Fruit fly (Drosophila melanogaster) whole organism, prepupa: Measurements from ENCODE around the gene CG3009.

Experiments
- CG10631 ChIP-seq: fragments of 200-800 bp; sonication (Bioruptor generic); optimal IDR thresholded peaks from 2 replicates; lab custom pipeline; 2016; ENCODE audit warnings: missing biosample characterization, missing genetic modification characterization
- CG10669 ChIP-seq: fragments of 200-800 bp; sonication (Bioruptor generic); optimal IDR thresholded peaks from 3 replicates; lab custom pipeline; 2018; ENCODE audit warnings: missing biosample characterization, mild to moderate bottlenecking, missing genetic modification characterization, moderate library complexity
- CG11294 ChIP-seq: fragments of 200-800 bp; sonication (Bioruptor generic); IDR thresholded peaks from 2 replicates; pipeline ENCODE4 v1.3.6; 2022; ENCODE audit warnings: missing biosample characterization, missing genetic modification characterization
- CG11762 ChIP-seq: fragments of 200-800 bp; sonication (Bioruptor generic); optimal IDR thresholded peaks from 3 replicates; lab custom pipeline; 2016; ENCODE audit warnings: missing biosample characterization, missing genetic modification characterization; ENCODE audit not compliant: insufficient read depth
- CG11902 ChIP-seq: fragments of 200-800 bp; sonication (Bioruptor generic); optimal IDR thresholded peaks from 3 replicates; lab custom pipeline; 2016; ENCODE audit warnings: missing biosample characterization, missing genetic modification characterization
- CG15336 ChIP-seq: fragments of 200-800 bp; sonication (Bioruptor generic); IDR thresholded peaks from 2 replicates; pipeline ENCODE4 v1.3.6; 2022; ENCODE audit warnings: missing biosample characterization, missing genetic modification characterization
- CG1621 ChIP-seq: fragments of 200-800 bp; sonication (Bioruptor generic); optimal IDR thresholded peaks from 3 replicates; lab custom pipeline; 2018; ENCODE audit warnings: missing biosample characterization, mild to moderate bottlenecking, missing genetic modification characterization
- CG3032 ChIP-seq: fragments of 200-800 bp; optimal IDR thresholded peaks from 2 replicates; lab custom pipeline; 2019; ENCODE audit warnings: missing biosample characterization, mild to moderate bottlenecking, missing genetic modification characterization, moderate library complexity
- CG31627 ChIP-seq: fragments of 200-800 bp; sonication (Bioruptor generic); optimal IDR thresholded peaks from 3 replicates; lab custom pipeline; 2016; ENCODE audit warnings: missing biosample characterization, missing genetic modification characterization
- CG32006 ChIP-seq: fragments of 200-800 bp; sonication (Bioruptor generic); optimal IDR thresholded peaks from 3 replicates; lab custom pipeline; 2017; ENCODE audit warnings: missing biosample characterization, mild to moderate bottlenecking, missing genetic modification characterization
- CG3919 ChIP-seq: fragments of 200-800 bp; sonication (Bioruptor generic); optimal IDR thresholded peaks from 3 replicates; lab custom pipeline; 2016; ENCODE audit warnings: missing biosample characterization, missing genetic modification characterization
- CG4318 ChIP-seq: fragments of 200-800 bp; sonication (Bioruptor generic); optimal IDR thresholded peaks from 3 replicates; lab custom pipeline; 2017; ENCODE audit warnings: missing biosample characterization, mild to moderate bottlenecking, missing genetic modification characterization
- CG6163 ChIP-seq: fragments of 200-800 bp; sonication (Bioruptor generic); IDR thresholded peaks from 3 replicates; pipeline ENCODE4 v1.3.6; 2022; ENCODE audit warnings: missing biosample characterization, missing genetic modification characterization
- CG6276 ChIP-seq: fragments of 200-800 bp; sonication (Bioruptor generic); optimal IDR thresholded peaks from 2 replicates; lab custom pipeline; 2017; ENCODE audit warnings: missing biosample characterization, mild to moderate bottlenecking, missing genetic modification characterization
- CG6792 ChIP-seq: fragments of 200-800 bp; sonication (Bioruptor generic); optimal IDR thresholded peaks from 3 replicates; lab custom pipeline; 2016; ENCODE audit warnings: missing biosample characterization, missing genetic modification characterization
- CG6808 ChIP-seq: fragments of 200-800 bp; sonication (Bioruptor generic); optimal IDR thresholded peaks from 3 replicates; lab custom pipeline; 2017; ENCODE audit warnings: missing biosample characterization, missing genetic modification characterization, mild to moderate bottlenecking, moderate library complexity, missing genetic modification reagents
- CG6854 ChIP-seq: fragments of 200-800 bp; sonication (Bioruptor generic); optimal IDR thresholded peaks from 2 replicates; lab custom pipeline; 2017; ENCODE audit warnings: missing biosample characterization, mild to moderate bottlenecking, missing genetic modification characterization
- CG7368 ChIP-seq: fragments of 200-800 bp; sonication (Bioruptor generic); optimal IDR thresholded peaks from 3 replicates; lab custom pipeline; 2016; ENCODE audit warnings: missing biosample characterization, missing genetic modification characterization
- CG8119 ChIP-seq: fragments of 200-800 bp; sonication (Bioruptor generic); IDR thresholded peaks from 3 replicates; pipeline ENCODE4 v1.3.6; 2022; ENCODE audit warnings: missing biosample characterization, missing genetic modification characterization
- CG8319 ChIP-seq: fragments of 200-800 bp; sonication (Bioruptor generic); optimal IDR thresholded peaks from 3 replicates; lab custom pipeline; 2016; ENCODE audit warnings: missing biosample characterization, missing genetic modification characterization
- CG8632 ChIP-seq: fragments of 200-800 bp; sonication (Bioruptor generic); optimal IDR thresholded peaks from 3 replicates; lab custom pipeline; 2016; ENCODE audit warnings: missing biosample characterization, missing genetic modification characterization
- CG9139 ChIP-seq: fragments of 200-800 bp; sonication (Bioruptor generic); optimal IDR thresholded peaks from 3 replicates; lab custom pipeline; 2017; ENCODE audit warnings: missing biosample characterization, mild to moderate bottlenecking, missing genetic modification characterization
- Eip75B ChIP-seq: fragments of 200-800 bp; sonication (Bioruptor generic); optimal IDR thresholded peaks from 3 replicates; lab custom pipeline; 2016; ENCODE audit warnings: missing biosample characterization, missing genetic modification characterization
- Eip78C ChIP-seq: fragments of 200-800 bp; sonication (Bioruptor generic); peaks from one replicate; lab custom pipeline; 2016; ENCODE audit warnings: missing biosample characterization, missing genetic modification characterization
- Ets96B ChIP-seq: fragments of 200-800 bp; optimal IDR thresholded peaks from 2 replicates; lab custom pipeline; 2019; ENCODE audit warnings: missing biosample characterization, mild to moderate bottlenecking, missing genetic modification characterization, moderate library complexity
- Gug ChIP-seq: fragments of 200-800 bp; sonication (Bioruptor generic); IDR thresholded peaks from 2 replicates; pipeline ENCODE4 v1.3.6; 2022; ENCODE audit warnings: missing biosample characterization, missing genetic modification characterization
- Hr38 ChIP-seq: sonication (Bioruptor generic); optimal IDR thresholded peaks from 2 replicates; lab custom pipeline; 2016; ENCODE audit warnings: missing biosample characterization, missing genetic modification characterization
- Hr39 ChIP-seq: fragments of 200-800 bp; sonication (Bioruptor generic); optimal IDR thresholded peaks from 2 replicates; lab custom pipeline; 2016; ENCODE audit warnings: missing biosample characterization, missing genetic modification characterization
- Hr4 ChIP-seq: fragments of 200-800 bp; sonication (Bioruptor generic); optimal IDR thresholded peaks from 3 replicates; lab custom pipeline; 2016; ENCODE audit warnings: missing biosample characterization, missing genetic modification characterization
- Lpt ChIP-seq: fragments of 200-800 bp; sonication (Bioruptor generic); optimal IDR thresholded peaks from 3 replicates; lab custom pipeline; 2016; ENCODE audit warnings: missing biosample characterization, missing genetic modification characterization
- Met ChIP-seq: fragments of 200-800 bp; sonication (Bioruptor generic); optimal IDR thresholded peaks from 3 replicates; lab custom pipeline; 2016; ENCODE audit warnings: missing biosample characterization, missing genetic modification characterization
- Sox102F ChIP-seq: fragments of 200-800 bp; sonication (Bioruptor generic); optimal IDR thresholded peaks from 2 replicates; lab custom pipeline; 2016; ENCODE audit warnings: missing biosample characterization, mild to moderate bottlenecking, missing genetic modification characterization
- Sox14 ChIP-seq: fragments of 200-800 bp; sonication (Bioruptor generic); optimal IDR thresholded peaks from 3 replicates; lab custom pipeline; 2016; ENCODE audit warnings: missing biosample characterization, missing genetic modification characterization
- Sox15 ChIP-seq: fragments of 200-800 bp; sonication (Bioruptor generic); optimal IDR thresholded peaks from 3 replicates; lab custom pipeline; 2016; ENCODE audit warnings: missing biosample characterization, missing genetic modification characterization
- achi ChIP-seq: fragments of 200-800 bp; sonication (Bioruptor generic); optimal IDR thresholded peaks from 3 replicates; lab custom pipeline; 2016; ENCODE audit warnings: missing biosample characterization, missing genetic modification characterization
- cyc ChIP-seq: fragments of 200-800 bp; sonication (Bioruptor generic); optimal IDR thresholded peaks from 3 replicates; lab custom pipeline; 2016; ENCODE audit warnings: missing biosample characterization, missing genetic modification characterization
- dac ChIP-seq: fragments of 200-800 bp; sonication (Bioruptor generic); optimal IDR thresholded peaks from 2 replicates; lab custom pipeline; 2017; ENCODE audit warnings: missing biosample characterization, mild to moderate bottlenecking, missing genetic modification characterization
- dsx ChIP-seq: fragments of 200-800 bp; optimal IDR thresholded peaks from 3 replicates; lab custom pipeline; 2019; ENCODE audit warnings: missing biosample characterization, mild to moderate bottlenecking, missing genetic modification characterization, moderate library complexity; ENCODE audit not compliant: poor library complexity, severe bottlenecking
- eg ChIP-seq: fragments of 200-800 bp; sonication (Bioruptor generic); IDR thresholded peaks from 3 replicates; pipeline ENCODE4 v1.3.6; 2022; ENCODE audit warnings: missing biosample characterization, missing genetic modification characterization
- esn ChIP-seq: fragments of 200-800 bp; sonication (Bioruptor generic); optimal IDR thresholded peaks from 2 replicates; lab custom pipeline; 2016; ENCODE audit warnings: missing biosample characterization, mild to moderate bottlenecking, missing genetic modification characterization, moderate library complexity
- fd85E ChIP-seq: fragments of 200-800 bp; sonication (Bioruptor generic); optimal IDR thresholded peaks from 3 replicates; lab custom pipeline; 2016; ENCODE audit warnings: missing biosample characterization, missing genetic modification characterization
- fkh ChIP-seq: fragments of 200-800 bp; sonication (Bioruptor generic); optimal IDR thresholded peaks from 3 replicates; lab custom pipeline; 2017; ENCODE audit warnings: missing biosample characterization, mild to moderate bottlenecking, missing genetic modification characterization, moderate library complexity
- lz ChIP-seq: fragments of 200-800 bp; sonication (Bioruptor generic); optimal IDR thresholded peaks from 3 replicates; lab custom pipeline; 2016; ENCODE audit warnings: missing biosample characterization, missing genetic modification characterization
- net ChIP-seq: fragments of 200-800 bp; sonication (Bioruptor generic); optimal IDR thresholded peaks from 3 replicates; lab custom pipeline; 2016; ENCODE audit warnings: missing biosample characterization, missing genetic modification characterization
- spab ChIP-seq: fragments of 200-800 bp; sonication (Bioruptor generic); optimal IDR thresholded peaks from 2 replicates; lab custom pipeline; 2017; ENCODE audit warnings: missing biosample characterization, mild to moderate bottlenecking, missing genetic modification characterization, missing genetic modification reagents
- svp ChIP-seq: fragments of 200-800 bp; sonication (Bioruptor generic); peaks from one replicate; lab custom pipeline; 2016; ENCODE audit warnings: missing biosample characterization, missing genetic modification characterization
- topi ChIP-seq: fragments of 200-800 bp; sonication (Bioruptor generic); optimal IDR thresholded peaks from 3 replicates; lab custom pipeline; 2016; ENCODE audit warnings: missing biosample characterization, missing genetic modification characterization
- vri ChIP-seq: fragments of 200-800 bp; sonication (Bioruptor generic); optimal IDR thresholded peaks from 3 replicates; lab custom pipeline; 2016; ENCODE audit warnings: missing biosample characterization, mild to moderate bottlenecking, missing genetic modification characterization

Gene CG3009

dm6 chrX:4678146-4678912 lies 11.8 kb upstream of the CG3009 start:
- TF ChIP-seq Sox102F (GFP tag; lab: Kevin White, UChicago) (no peak), CG11762 (GFP tag; lab: Kevin White, UChicago) (no peak), CG7368 (GFP tag; lab: Kevin White, UChicago) (no peak), Lpt (GFP tag; lab: Kevin White, UChicago) (no peak), CG32006 (GFP tag; lab: Kevin White, UChicago) (no peak), svp (GFP tag; lab: Kevin White, UChicago) (peak; percentile 95), CG6163 (GFP tag; lab: Robert Waterston, UW) (no peak)

dm6 chrX:4677427-4677826 lies 10.9 kb upstream of the CG3009 start:
- no peak for TF ChIP-seq CG11762 (GFP tag; lab: Kevin White, UChicago)
- TF ChIP-seq Sox102F (GFP tag; lab: Kevin White, UChicago) = no peak
- no peak for TF ChIP-seq CG1621 (tag; lab: Kevin White, UChicago)
- no peak for TF ChIP-seq CG15336 (GFP tag; lab: Robert Waterston, UW)
- no peak for TF ChIP-seq CG8119 (GFP tag; lab: Robert Waterston, UW)
- peak; percentile 22 for TF ChIP-seq CG9139 (GFP tag; lab: Kevin White, UChicago)
- TF ChIP-seq CG6792 (GFP tag; lab: Kevin White, UChicago) = peak; percentile 5
- no peak for TF ChIP-seq CG7368 (GFP tag; lab: Kevin White, UChicago)
- TF ChIP-seq Hr4 (GFP tag; lab: Kevin White, UChicago) = no peak
- TF ChIP-seq CG8319 = no peak
- no peak for TF ChIP-seq Ets96B
- no peak for TF ChIP-seq CG11294
- no peak for TF ChIP-seq Hr38 (GFP tag; lab: Kevin White, UChicago)
- no peak for TF ChIP-seq Sox14
- TF ChIP-seq net (GFP tag; lab: Kevin White, UChicago) = peak; percentile 12
- TF ChIP-seq esn = peak; percentile 30
- TF ChIP-seq CG6854 = no peak
- peak; percentile 52 for TF ChIP-seq svp (GFP tag; lab: Kevin White, UChicago)
- TF ChIP-seq CG4318 (GFP tag; lab: Kevin White, UChicago) = no peak
- no peak for TF ChIP-seq dac (GFP tag; lab: Kevin White, UChicago)
- TF ChIP-seq cyc = no peak
- no peak for TF ChIP-seq Lpt (GFP tag; lab: Kevin White, UChicago)
- no peak for TF ChIP-seq Met (GFP tag; lab: Kevin White, UChicago)
- no peak for TF ChIP-seq Gug
- TF ChIP-seq vri = peak; percentile 59
- no peak for TF ChIP-seq achi (GFP tag; lab: Kevin White, UChicago)
- TF ChIP-seq topi (GFP tag; lab: Kevin White, UChicago) = peak; percentile 6
- TF ChIP-seq CG11902 (GFP tag; lab: Kevin White, UChicago) = no peak
- TF ChIP-seq Eip78C (GFP tag; lab: Kevin White, UChicago) = peak; percentile 34
- TF ChIP-seq CG6276 = no peak
- TF ChIP-seq CG6808 = no peak
- TF ChIP-seq lz (GFP tag; lab: Kevin White, UChicago) = no peak
- no peak for TF ChIP-seq dsx
- no peak for TF ChIP-seq spab (GFP tag; lab: Kevin White, UChicago)
- no peak for TF ChIP-seq CG32006 (GFP tag; lab: Kevin White, UChicago)
- no peak for TF ChIP-seq CG3919 (GFP tag; lab: Kevin White, UChicago)
- TF ChIP-seq Eip75B = no peak
- TF ChIP-seq CG10631 (GFP tag; lab: Kevin White, UChicago) = peak; percentile 27
- 0 out of 3 replicates have a peak, but pooled peaks have one; percentile 21 for TF ChIP-seq eg
- TF ChIP-seq fkh (GFP tag; lab: Kevin White, UChicago) = no peak
- no peak for TF ChIP-seq Sox15
- TF ChIP-seq CG3032 (tag; lab: Kevin White, UChicago) = no peak
- no peak for TF ChIP-seq CG31627
- no peak for TF ChIP-seq CG10669
- TF ChIP-seq CG6163 (GFP tag; lab: Robert Waterston, UW) = 0 out of 3 replicates have a peak, but pooled peaks have one; percentile 34
- no peak for TF ChIP-seq fd85E (GFP tag; lab: Kevin White, UChicago)
- TF ChIP-seq CG8632 (GFP tag; lab: Kevin White, UChicago) = no peak
- TF ChIP-seq Hr39 (GFP tag; lab: Kevin White, UChicago) = no peak
